Fruit fly (Drosophila melanogaster) whole organism, prepupa: ENCODE measurements around the gene mew.

ENCODE experiments used
- CG1621 ChIP-seq: fragments of 200-800 bp; sonication (Bioruptor generic); optimal IDR thresholded peaks from 3 replicates; lab custom pipeline; 2018; ENCODE audit warnings: missing biosample characterization, mild to moderate bottlenecking, missing genetic modification characterization
- CG16779 ChIP-seq: fragments of 200-800 bp; sonication (Bioruptor generic); optimal IDR thresholded peaks from 3 replicates; lab custom pipeline; 2017; ENCODE audit warnings: missing biosample characterization, mild to moderate bottlenecking, missing genetic modification characterization
- CG8119 ChIP-seq: fragments of 200-800 bp; sonication (Bioruptor generic); IDR thresholded peaks from 3 replicates; pipeline ENCODE4 v1.3.6; 2022; ENCODE audit warnings: missing biosample characterization, missing genetic modification characterization
- CG8632 ChIP-seq: fragments of 200-800 bp; sonication (Bioruptor generic); optimal IDR thresholded peaks from 3 replicates; lab custom pipeline; 2016; ENCODE audit warnings: missing biosample characterization, missing genetic modification characterization
- OdsH ChIP-seq: fragments of 200-800 bp; sonication (Bioruptor generic); optimal IDR thresholded peaks from 3 replicates; lab custom pipeline; 2016; ENCODE audit warnings: missing biosample characterization, missing genetic modification characterization
- acj6 ChIP-seq: fragments of 200-800 bp; sonication (Bioruptor generic); optimal IDR thresholded peaks from 3 replicates; lab custom pipeline; 2016; ENCODE audit warnings: missing biosample characterization, missing genetic modification characterization
- eg ChIP-seq: fragments of 200-800 bp; sonication (Bioruptor generic); IDR thresholded peaks from 3 replicates; pipeline ENCODE4 v1.3.6; 2022; ENCODE audit warnings: missing biosample characterization, missing genetic modification characterization

dm6 chrX:13191783-13192182, 66.5 kb downstream of the mew start, which contains the start of gene CG12723:
- TF ChIP-seq eg (GFP tag; lab: Robert Waterston, UW) (no peak), CG8632 (GFP tag; lab: Kevin White, UChicago) (no peak), CG1621 (tag; lab: Kevin White, UChicago) (no peak), CG16779 (tag; lab: Kevin White, UChicago) (no peak), CG8119 (GFP tag; lab: Robert Waterston, UW) (no peak), acj6 (GFP tag; lab: Kevin White, UChicago) (no peak), OdsH (no peak)
